Worm (Caenorhabditis elegans) whole organism, L4 larva: Measurements from ENCODE around the gene hum-5.

ENCODE experiments used
- D1046.2 ChIP-seq: fragments of 200-800 bp; sonication (Bioruptor generic); IDR thresholded peaks from 2 replicates; pipeline ENCODE4 v1.3.6; 2022; ENCODE audit warnings: missing genetic modification characterization, missing compliant biosample characterization
- T20F7.1 ChIP-seq: fragments of 200-800 bp; sonication (Bioruptor generic); optimal IDR thresholded peaks from 2 replicates; lab custom pipeline; 2018; ENCODE audit warnings: mild to moderate bottlenecking, missing genetic modification characterization, missing compliant biosample characterization
- T26A8.4 ChIP-seq: fragments of 200-800 bp; sonication (Bioruptor generic); IDR thresholded peaks from 2 replicates; pipeline ENCODE4 v1.3.6; 2022; ENCODE audit warnings: missing genetic modification characterization, missing compliant biosample characterization
- Y48G9A.11 ChIP-seq: fragments of 200-800 bp; sonication (Bioruptor generic); IDR thresholded peaks from 2 replicates; pipeline ENCODE4 v1.3.6; 2022; ENCODE audit warnings: missing genetic modification reagents, missing genetic modification characterization, missing compliant biosample characterization
- Y75B8A.6 ChIP-seq: fragments of 200-800 bp; sonication (Bioruptor generic); IDR thresholded peaks from 2 replicates; pipeline ENCODE4 v1.3.6; 2022; ENCODE audit warnings: missing genetic modification reagents, missing genetic modification characterization, missing compliant biosample characterization
- attf-4 ChIP-seq: sonication (generic microtip); optimal IDR thresholded peaks from 3 replicates; lab custom pipeline; 2017; ENCODE audit warnings: missing biosample characterization, missing genetic modification characterization
- ceh-20 ChIP-seq: fragments of 200-800 bp; sonication (Bioruptor generic); IDR thresholded peaks from 2 replicates; pipeline ENCODE4 v1.3.6; 2022; ENCODE audit warnings: missing genetic modification reagents, missing genetic modification characterization, missing compliant biosample characterization
- ceh-28 ChIP-seq: fragments of 150-350 bp; optimal IDR thresholded peaks from 2 replicates; lab custom pipeline; 2014; ENCODE audit warnings: missing biosample characterization, missing genetic modification reagents, missing genetic modification characterization
- ctbp-1 ChIP-seq: fragments of 200-800 bp; sonication (Bioruptor generic); IDR thresholded peaks from 2 replicates; pipeline ENCODE4 v1.3.6; 2022; ENCODE audit warnings: missing genetic modification reagents, missing genetic modification characterization, missing compliant biosample characterization
- daf-12 ChIP-seq: fragments of 150-350 bp; optimal IDR thresholded peaks from 2 replicates; lab custom pipeline; 2014; ENCODE audit warnings: missing biosample characterization, missing genetic modification reagents, missing genetic modification characterization
- dmd-6 ChIP-seq: fragments of 200-800 bp; sonication (Bioruptor generic); IDR thresholded peaks from 2 replicates; pipeline ENCODE4 v1.3.6; 2022; ENCODE audit warnings: missing genetic modification reagents, missing genetic modification characterization, missing compliant biosample characterization
- fkh-10 ChIP-seq: fragments of 150-350 bp; optimal IDR thresholded peaks from 2 replicates; lab custom pipeline; 2014; ENCODE audit warnings: missing biosample characterization, missing genetic modification reagents, missing genetic modification characterization
- hlh-11 ChIP-seq: fragments of 200-800 bp; sonication (Bioruptor generic); optimal IDR thresholded peaks from 2 replicates; lab custom pipeline; 2018; ENCODE audit warnings: mild to moderate bottlenecking, missing genetic modification characterization, missing compliant biosample characterization
- hlh-30 ChIP-seq: sonication (generic microtip); optimal IDR thresholded peaks from 2 replicates; lab custom pipeline; 2017; ENCODE audit warnings: antibody characterized with exemption, mild to moderate bottlenecking, missing genetic modification characterization, missing compliant biosample characterization; ENCODE audit not compliant: insufficient read depth
- lim-7 ChIP-seq: fragments of 200-800 bp; sonication (Bioruptor generic); IDR thresholded peaks from 2 replicates; pipeline ENCODE4 v1.3.6; 2022; ENCODE audit warnings: missing genetic modification characterization, missing compliant biosample characterization
- lin-13 ChIP-seq: fragments of 150-350 bp; optimal IDR thresholded peaks from 2 replicates; lab custom pipeline; 2014; ENCODE audit warnings: missing biosample characterization, missing genetic modification reagents, missing genetic modification characterization
- lin-29 ChIP-seq: fragments of 200-800 bp; sonication (Bioruptor generic); IDR thresholded peaks from 2 replicates; pipeline ENCODE4 v1.3.6; 2022; ENCODE audit warnings: missing genetic modification reagents, missing genetic modification characterization, missing compliant biosample characterization
- madf-9 ChIP-seq: fragments of 200-800 bp; sonication (Bioruptor generic); conservative IDR thresholded peaks from 2 replicates; pipeline ENCODE4 v1.3.6; 2022; ENCODE audit warnings: missing genetic modification reagents, missing genetic modification characterization, missing compliant biosample characterization
- mdl-1 ChIP-seq, 2 experiments: fragments of 150-350 bp in 1 of 2; sonication (generic microtip) in 1 of 2; optimal IDR thresholded peaks; 2 replicates each; lab custom pipeline; 2014 to 2017; ENCODE audit warnings: missing biosample characterization in 2 of 2, missing genetic modification characterization in 2 of 2
- mep-1 ChIP-seq: fragments of 150-350 bp; sonication (generic microtip); optimal IDR thresholded peaks from 3 replicates; lab custom pipeline; 2014; ENCODE audit warnings: missing biosample characterization, missing genetic modification characterization
- nhr-11 ChIP-seq: fragments of 150-350 bp; optimal IDR thresholded peaks from 2 replicates; lab custom pipeline; 2014; ENCODE audit warnings: missing biosample characterization, missing genetic modification characterization
- nhr-237 ChIP-seq: sonication (generic microtip); optimal IDR thresholded peaks from 2 replicates; lab custom pipeline; 2017; ENCODE audit warnings: missing biosample characterization, missing genetic modification characterization
- nhr-25 ChIP-seq: sonication (generic microtip); optimal IDR thresholded peaks from 2 replicates; lab custom pipeline; 2017; ENCODE audit warnings: missing genetic modification characterization, mild to moderate bottlenecking, missing compliant biosample characterization, antibody characterized with exemption, moderate library complexity, borderline replicate concordance; ENCODE audit not compliant: insufficient read depth
- nhr-28 ChIP-seq: fragments of 150-350 bp; optimal IDR thresholded peaks from 2 replicates; lab custom pipeline; 2014; ENCODE audit warnings: missing biosample characterization, missing genetic modification characterization
- nhr-6 ChIP-seq: fragments of 150-350 bp; optimal IDR thresholded peaks from 2 replicates; lab custom pipeline; 2014; ENCODE audit warnings: missing biosample characterization, missing genetic modification characterization
- php-3 ChIP-seq: fragments of 200-800 bp; sonication (Bioruptor generic); IDR thresholded peaks from 2 replicates; pipeline ENCODE4 v1.3.6; 2022; ENCODE audit warnings: missing genetic modification reagents, missing genetic modification characterization, missing compliant biosample characterization
- rbr-2 ChIP-seq: sonication (generic microtip); optimal IDR thresholded peaks from 2 replicates; lab custom pipeline; 2016; ENCODE audit warnings: missing genotype, missing genetic modification characterization, missing compliant biosample characterization
- saeg-2 ChIP-seq: fragments of 200-800 bp; sonication (Bioruptor generic); IDR thresholded peaks from 2 replicates; pipeline ENCODE4 v1.3.6; 2022; ENCODE audit warnings: missing genetic modification reagents, missing genetic modification characterization, missing compliant biosample characterization
- sdz-12 ChIP-seq: fragments of 200-800 bp; sonication (Bioruptor generic); optimal IDR thresholded peaks from 2 replicates; lab custom pipeline; 2018; ENCODE audit warnings: mild to moderate bottlenecking, missing genetic modification characterization, missing compliant biosample characterization
- set-16 ChIP-seq: fragments of 200-800 bp; sonication (Bioruptor generic); IDR thresholded peaks from 2 replicates; pipeline ENCODE4 v1.3.6; 2022; ENCODE audit warnings: missing genetic modification reagents, missing genetic modification characterization, missing compliant biosample characterization
- snpc-1.2 ChIP-seq: fragments of 200-800 bp; sonication (Bioruptor generic); IDR thresholded peaks from 2 replicates; pipeline ENCODE4 v1.3.6; 2022; ENCODE audit warnings: missing genetic modification reagents, missing genetic modification characterization, missing compliant biosample characterization
- unc-39 ChIP-seq: sonication (generic microtip); optimal IDR thresholded peaks from 2 replicates; lab custom pipeline; 2017; ENCODE audit warnings: missing biosample characterization, missing genetic modification characterization
- unc-62 ChIP-seq, 3 experiments: fragments of 150-350 bp in 1 of 3; sonication (generic microtip); optimal IDR thresholded peaks in 2 of 3; peaks in 1 of 3; 1 replicate in 1 of 3; 2 replicates in 2 of 3; lab custom pipeline; 2014 to 2017; ENCODE audit warnings: missing biosample characterization in 3 of 3, missing genetic modification characterization in 3 of 3, missing genetic modification reagents in 3 of 3, missing genotype in 1 of 3
- vab-7 ChIP-seq: fragments of 200-800 bp; sonication (Bioruptor generic); IDR thresholded peaks from 2 replicates; pipeline ENCODE4 v1.3.6; 2022; ENCODE audit warnings: missing genetic modification reagents, missing genetic modification characterization, missing compliant biosample characterization
- zag-1 ChIP-seq: fragments of 150-350 bp; optimal IDR thresholded peaks from 2 replicates; lab custom pipeline; 2014; ENCODE audit warnings: missing biosample characterization, missing genetic modification characterization
- zip-11 ChIP-seq: fragments of 200-800 bp; sonication (Bioruptor generic); IDR thresholded peaks from 2 replicates; pipeline ENCODE4 v1.3.6; 2022; ENCODE audit warnings: missing genetic modification characterization, missing compliant biosample characterization

The hum-5 gene

DNA sequence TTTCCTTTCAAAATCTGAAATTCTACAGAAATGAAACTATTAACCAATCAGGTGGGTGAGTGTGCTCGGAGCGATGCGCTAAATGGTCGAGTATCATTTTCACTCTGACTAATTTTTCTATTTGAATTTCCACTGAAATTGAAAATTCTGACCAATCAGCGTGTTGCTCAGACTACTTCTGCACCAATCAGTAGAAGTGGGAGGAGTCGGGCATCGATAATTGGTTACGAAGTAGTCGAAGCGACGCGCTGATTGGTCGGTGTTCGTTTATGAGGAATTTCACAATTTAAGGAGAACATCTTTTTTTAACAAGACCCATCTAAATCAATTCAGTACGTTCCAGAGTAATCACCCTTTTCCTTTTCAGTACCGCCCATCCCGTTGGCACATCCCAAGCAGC is 27.5 kb downstream of the hum-5 start:
- TF ChIP-seq vab-7 (GFP tag; lab: Robert Waterston, UW): no peak
- peak in 1 of 2 experiments; percentile 61 for TF ChIP-seq unc-62 (GFP tag; optimal IDR thresholded peaks at IDR 0.05 in 1 of 2; lab: Kevin White, UChicago)
- TF ChIP-seq unc-62 (tag; optimal IDR thresholded peaks at IDR 0.05; lab: Kevin White, UChicago): no peak

ce11 chrIII:4007017-4007416 is 29.6 kb downstream of the hum-5 start:
- TF ChIP-seq unc-62 (GFP tag; optimal IDR thresholded peaks at IDR 0.05 in 1 of 2; lab: Kevin White, UChicago) (peak in 1 of 2 experiments; percentile 2), unc-62 (tag; optimal IDR thresholded peaks at IDR 0.05; lab: Kevin White, UChicago) (no peak), nhr-6 (tag; lab: Kevin White, UChicago) (no peak)
- TF ChIP-seq, all 104 proteins: peak for 1

- no peak for TF ChIP-seq sdz-12 (GFP tag; lab: Kevin White, UChicago)
- no peak for TF ChIP-seq attf-4 (tag; lab: Kevin White, UChicago)
- no peak for TF ChIP-seq lin-13 (GFP tag; lab: Kevin White, UChicago)
- TF ChIP-seq hlh-11 (tag; lab: Kevin White, UChicago): peak; percentile 27
- peak; percentile 75 for TF ChIP-seq fkh-10
- TF ChIP-seq saeg-2 (GFP tag; lab: Robert Waterston, UW): no peak
- TF ChIP-seq daf-12 (tag; lab: Kevin White, UChicago): no peak
- no peak for TF ChIP-seq D1046.2 (GFP tag; lab: Robert Waterston, UW)
- TF ChIP-seq Y48G9A.11 (GFP tag; lab: Robert Waterston, UW): no peak
- peak; percentile 45; the same call in 1 of the 2 replicates for TF ChIP-seq ctbp-1
- TF ChIP-seq T20F7.1 (GFP tag; lab: Kevin White, UChicago): no peak
- no peak for TF ChIP-seq zag-1
- no peak for TF ChIP-seq nhr-28 (tag; lab: Kevin White, UChicago)
- no peak for TF ChIP-seq lim-7 (GFP tag; lab: Robert Waterston, UW)
- peak; percentile 52 for TF ChIP-seq nhr-11 (tag; lab: Kevin White, UChicago)
- no peak for TF ChIP-seq ceh-20 (GFP tag; lab: Robert Waterston, UW)
- TF ChIP-seq lin-29 (GFP tag; lab: Robert Waterston, UW): no peak
- TF ChIP-seq hlh-30 (tag; lab: Kevin White, UChicago): peak; percentile 54
- no peak for TF ChIP-seq nhr-25 (tag; lab: Kevin White, UChicago)
- no peak for TF ChIP-seq snpc-1.2 (GFP tag; lab: Robert Waterston, UW)
- no peak for TF ChIP-seq Y75B8A.6 (GFP tag; lab: Robert Waterston, UW)
- no peak for TF ChIP-seq unc-39 (tag; lab: Kevin White, UChicago)
- no peak for TF ChIP-seq zip-11 (GFP tag; lab: Robert Waterston, UW)
- TF ChIP-seq mep-1 (tag; lab: Kevin White, UChicago): peak; percentile 20
- TF ChIP-seq set-16 (GFP tag; lab: Robert Waterston, UW): no peak
- no peak for TF ChIP-seq ceh-28
- TF ChIP-seq nhr-237 (tag; lab: Kevin White, UChicago): no peak
- peak in 1 of 2 experiments; percentile 25 for TF ChIP-seq mdl-1 (tag; optimal IDR thresholded peaks at IDR 0.05; lab: Kevin White, UChicago)
- 0 out of 2 replicates have a peak, but pooled peaks have one; percentile 23 for TF ChIP-seq dmd-6
- TF ChIP-seq php-3 (GFP tag; lab: Robert Waterston, UW): no peak
- no peak for TF ChIP-seq madf-9 (GFP tag; lab: Robert Waterston, UW)
- no peak for TF ChIP-seq T26A8.4 (GFP tag; lab: Robert Waterston, UW)
- no peak for TF ChIP-seq unc-62 (GFP tag; optimal IDR thresholded peaks at IDR 0.05 in 1 of 2; lab: Kevin White, UChicago)
- TF ChIP-seq unc-62 (tag; optimal IDR thresholded peaks at IDR 0.05; lab: Kevin White, UChicago): no peak
- no peak for TF ChIP-seq vab-7 (GFP tag; lab: Robert Waterston, UW)
- peak; percentile 25 for TF ChIP-seq rbr-2 (tag; lab: Kevin White, UChicago)
Observed at ce11 chrIII:4005446-4006192, 31.0 kb downstream of the hum-5 start, which contains the start of gene pxd-1. TSS of gene pxd-1 (plus strand) at chrIII:4006142.
